Worm (Caenorhabditis elegans): ENCODE results near the gene ZK688.1.

- TF ChIP-seq nhr-11 (tag; optimal IDR thresholded peaks at IDR 0.05) (no peak), pqm-1 (tag; optimal IDR thresholded peaks at IDR 0.05) (no peak), pha-4 (tag; optimal IDR thresholded peaks at IDR 0.05) (no peak), unc-55 (GFP tag; optimal IDR thresholded peaks at IDR 0.05) (no peak), C38D4.7 (GFP tag; optimal IDR thresholded peaks at IDR 0.05) (no peak), odd-2 (tag; optimal IDR thresholded peaks at IDR 0.05) (no peak), ceh-34 (tag; optimal IDR thresholded peaks at IDR 0.05) (no peak), C08G9.2 (tag; optimal IDR thresholded peaks at IDR 0.05) (no peak), dmd-4 (tag; optimal IDR thresholded peaks at IDR 0.05; ENCODE audit: borderline replicate concordance) (no peak)
Measured at ce11 chrIII:7903427-7903826, 5.9 kb upstream of the ZK688.1 start.

Measured in whole organism, late embryonic.